Worm (Caenorhabditis elegans): ENCODE data around the gene kin-30.

ce11 chrV:15253529-15253928 is 9.0 kb downstream of the kin-30 start, which contains the start of gene srbc-75:
- no peak for TF ChIP-seq elt-3 (tag; optimal IDR thresholded peaks at IDR 0.05)
- no peak for TF ChIP-seq irx-1 (tag; optimal IDR thresholded peaks at IDR 0.05)
- no peak for TF ChIP-seq nhr-28 (tag; optimal IDR thresholded peaks at IDR 0.05)
- TF ChIP-seq unc-130 (tag; optimal IDR thresholded peaks at IDR 0.05): no peak
- no peak for TF ChIP-seq elt-2 (tag; optimal IDR thresholded peaks at IDR 0.05)
- TF ChIP-seq snpc-4 (tag; optimal IDR thresholded peaks at IDR 0.05): no peak
- TF ChIP-seq nhr-237 (tag; optimal IDR thresholded peaks at IDR 0.05): no peak
- TF ChIP-seq tlp-1 (tag; optimal IDR thresholded peaks at IDR 0.05): no peak
- no peak for TF ChIP-seq alr-1 (tag; optimal IDR thresholded peaks at IDR 0.05; ENCODE audit: borderline replicate concordance)
- TF ChIP-seq zip-4 (GFP tag; optimal IDR thresholded peaks at IDR 0.05): no peak
- no peak for TF ChIP-seq skn-1 (tag; optimal IDR thresholded peaks at IDR 0.05)
- TF ChIP-seq ceh-63 (GFP tag; optimal IDR thresholded peaks at IDR 0.05): no peak
- TF ChIP-seq zag-1 (tag; optimal IDR thresholded peaks at IDR 0.05): no peak
